Fruit fly (Drosophila melanogaster) whole organism, wandering third instar larva: ENCODE results near the gene dnd.

Experiments used
- Abd-B ChIP-seq: fragments of >200 bp; optimal IDR thresholded peaks from 2 replicates; lab custom pipeline; 2017; ENCODE audit warnings: missing biosample characterization, missing genetic modification characterization
- CG32264 ChIP-seq: fragments of 200-800 bp; sonication (Bioruptor generic); optimal IDR thresholded peaks from 2 replicates; lab custom pipeline; 2016; ENCODE audit warnings: missing biosample characterization, missing genetic modification characterization
- CrebA ChIP-seq: fragments of 200-800 bp; sonication (Bioruptor generic); optimal IDR thresholded peaks from 2 replicates; lab custom pipeline; 2016; ENCODE audit warnings: missing biosample characterization, mild to moderate bottlenecking, missing genetic modification characterization, borderline replicate concordance
- Dfd ChIP-seq: fragments of >200 bp; optimal IDR thresholded peaks from 2 replicates; lab custom pipeline; 2017; ENCODE audit warnings: missing biosample characterization, missing genetic modification characterization
- Dif ChIP-seq: fragments of 200-275, 200-300 bp; sonication (Bioruptor generic); optimal IDR thresholded peaks from 2 replicates; lab custom pipeline; 2018; ENCODE audit warnings: missing biosample characterization, missing genetic modification characterization; ENCODE audit not compliant: partially characterized antibody
- GATAd ChIP-seq: sonication (Bioruptor generic); optimal IDR thresholded peaks from 2 replicates; lab custom pipeline; 2016; ENCODE audit warnings: missing biosample characterization, missing genetic modification characterization
- HLH106 ChIP-seq: fragments of 200-800 bp; optimal IDR thresholded peaks from 3 replicates; lab custom pipeline; 2019; ENCODE audit warnings: missing biosample characterization, mild to moderate bottlenecking, missing genetic modification characterization, moderate library complexity
- Hnf4 ChIP-seq: fragments of 200-800 bp; sonication (Bioruptor generic); optimal IDR thresholded peaks from 2 replicates; lab custom pipeline; 2016; ENCODE audit warnings: missing biosample characterization, mild to moderate bottlenecking, missing genetic modification characterization
- Hr78 ChIP-seq: fragments of >200 bp; optimal IDR thresholded peaks from 2 replicates; lab custom pipeline; 2017; ENCODE audit warnings: missing biosample characterization, missing genetic modification characterization
- Hr83 ChIP-seq: fragments of 200-300 bp; sonication (Bioruptor generic); optimal IDR thresholded peaks from 2 replicates; lab custom pipeline; 2016; ENCODE audit warnings: missing biosample characterization, mild to moderate bottlenecking, missing genetic modification characterization, moderate library complexity; ENCODE audit not compliant: poor library complexity, severe bottlenecking
- Jra ChIP-seq: sonication (Bioruptor generic); optimal IDR thresholded peaks from 2 replicates; lab custom pipeline; 2016; ENCODE audit warnings: missing biosample characterization, missing genetic modification characterization
- Mio ChIP-seq: sonication (Bioruptor generic); optimal IDR thresholded peaks from 2 replicates; lab custom pipeline; 2016; ENCODE audit warnings: missing biosample characterization, missing genetic modification characterization
- Myc ChIP-seq: fragments of >200 bp; optimal IDR thresholded peaks from 2 replicates; lab custom pipeline; 2017
- N ChIP-seq: fragments of >200 bp; optimal IDR thresholded peaks from 2 replicates; lab custom pipeline; 2018; ENCODE audit warnings: missing biosample characterization, missing external identifiers, missing genetic modification characterization
- OdsH ChIP-seq: fragments of 200-800 bp; sonication (Bioruptor generic); optimal IDR thresholded peaks from 2 replicates; lab custom pipeline; 2016; ENCODE audit warnings: missing biosample characterization, mild to moderate bottlenecking, missing genetic modification characterization
- Rel ChIP-seq, 2 experiments: fragments of 200-800 bp; sonication (Bioruptor generic) in 1 of 2; optimal IDR thresholded peaks; 2 replicates in 1 of 2; 3 replicates in 1 of 2; lab custom pipeline; 2016 to 2019; ENCODE audit warnings: mild to moderate bottlenecking in 2 of 2, missing biosample characterization in 2 of 2, missing genetic modification characterization in 2 of 2, moderate library complexity in 1 of 2
- Sp1 ChIP-seq: fragments of 200-800 bp; sonication (Bioruptor generic); optimal IDR thresholded peaks from 3 replicates; lab custom pipeline; 2019; ENCODE audit warnings: missing biosample characterization, mild to moderate bottlenecking, missing genetic modification characterization, moderate library complexity
- br ChIP-seq: fragments of 200-800 bp; sonication (Bioruptor generic); optimal IDR thresholded peaks from 2 replicates; lab custom pipeline; 2016; ENCODE audit warnings: missing biosample characterization, missing genetic modification characterization
- brk ChIP-seq: fragments of 200-800 bp; sonication (Bioruptor generic); optimal IDR thresholded peaks from 2 replicates; lab custom pipeline; 2016; ENCODE audit warnings: missing biosample characterization, mild to moderate bottlenecking, missing genetic modification characterization
- dmrt93B ChIP-seq: fragments of 200-800 bp; sonication (Bioruptor generic); optimal IDR thresholded peaks from 2 replicates; lab custom pipeline; 2018; ENCODE audit warnings: missing biosample characterization, mild to moderate bottlenecking, missing genetic modification characterization
- dsf ChIP-seq: sonication (Bioruptor generic); optimal IDR thresholded peaks from 2 replicates; lab custom pipeline; 2016; ENCODE audit warnings: missing biosample characterization, missing genetic modification characterization, borderline replicate concordance
- ey ChIP-seq: fragments of 200-800 bp; sonication (Bioruptor generic); optimal IDR thresholded peaks from 2 replicates; lab custom pipeline; 2016; ENCODE audit warnings: missing biosample characterization, missing genetic modification characterization
- foxo ChIP-seq, 2 experiments: fragments of 200-800 bp; sonication (Bioruptor generic); optimal IDR thresholded peaks; 2 replicates in 1 of 2; 3 replicates in 1 of 2; lab custom pipeline; 2016 to 2017; ENCODE audit warnings: missing biosample characterization in 2 of 2, missing genetic modification characterization in 2 of 2
- h ChIP-seq: fragments of 200-800 bp; sonication (Bioruptor generic); optimal IDR thresholded peaks from 3 replicates; lab custom pipeline; 2016; ENCODE audit warnings: missing biosample characterization, mild to moderate bottlenecking, missing genetic modification characterization
- jim ChIP-seq: fragments of 175-275, 200-325 bp; sonication (Bioruptor generic); optimal IDR thresholded peaks from 2 replicates; lab custom pipeline; 2016; ENCODE audit warnings: missing biosample characterization, mild to moderate bottlenecking, missing genetic modification characterization
- lola ChIP-seq: fragments of >200 bp; optimal IDR thresholded peaks from 2 replicates; lab custom pipeline; 2017; ENCODE audit warnings: missing biosample characterization, missing genetic modification characterization
- pan ChIP-seq: fragments of >200 bp; optimal IDR thresholded peaks from 2 replicates; lab custom pipeline; 2017
- psq ChIP-seq: fragments of 200-800 bp; sonication (Bioruptor generic); optimal IDR thresholded peaks from 3 replicates; lab custom pipeline; 2017; ENCODE audit warnings: missing biosample characterization, mild to moderate bottlenecking, missing genetic modification characterization, moderate library complexity
- sage ChIP-seq: fragments of 200-800 bp; sonication (Bioruptor generic); optimal IDR thresholded peaks from 2 replicates; lab custom pipeline; 2016; ENCODE audit warnings: missing biosample characterization, mild to moderate bottlenecking, missing genetic modification characterization
- tai ChIP-seq: sonication (Bioruptor generic); optimal IDR thresholded peaks from 2 replicates; lab custom pipeline; 2016; ENCODE audit warnings: missing biosample characterization, missing genetic modification characterization

dnd gene

DNA sequence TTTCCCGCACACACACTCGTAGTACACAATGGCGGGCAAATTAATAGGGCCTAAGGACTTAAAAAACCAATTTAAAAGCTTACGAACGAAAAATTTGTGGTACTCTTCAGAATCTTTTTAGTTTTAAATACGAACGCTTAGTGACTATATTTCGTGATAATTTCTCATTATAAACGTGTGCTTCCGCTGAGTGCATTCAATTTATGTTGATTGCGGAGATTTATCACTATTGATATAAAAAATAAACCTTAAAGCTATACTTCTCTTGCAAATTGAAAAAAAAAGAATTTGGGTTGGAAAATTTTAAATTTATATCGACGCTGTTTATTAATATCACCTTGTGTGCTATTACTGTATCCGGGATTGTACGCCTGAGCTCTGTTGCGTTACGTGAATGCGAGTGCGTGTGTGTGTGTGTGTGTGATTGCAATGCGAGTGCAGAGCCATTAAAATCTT, 38.1 kb downstream of the dnd start (continued):
- TF ChIP-seq jim (GFP tag; lab: Kevin White, UChicago) (no peak), Rel (GFP tag; optimal IDR thresholded peaks at IDR 0.05; lab: Kevin White, UChicago) (peak; percentile 73), Rel (tag; optimal IDR thresholded peaks at IDR 0.05; lab: Kevin White, UChicago) (peak; percentile 74), brk (GFP tag; lab: Kevin White, UChicago) (peak; percentile 82), Jra (GFP tag; lab: Kevin White, UChicago) (peak; percentile 90), h (GFP tag; lab: Kevin White, UChicago) (peak; percentile 96), foxo (GFP tag; optimal IDR thresholded peaks at IDR 0.05; lab: Kevin White, UChicago) (peak; percentile 87 to 97), dsf (GFP tag; lab: Kevin White, UChicago) (peak; percentile 71), lola (GFP tag; lab: Kevin White, UChicago) (no peak), br (GFP tag; lab: Kevin White, UChicago) (peak; percentile 95), Sp1 (GFP tag; lab: Kevin White, UChicago) (peak; percentile 96), tai (GFP tag; lab: Kevin White, UChicago) (peak; percentile 82), Mio (no peak)
- TF ChIP-seq, all 38 proteins: peak for 23

DNA sequence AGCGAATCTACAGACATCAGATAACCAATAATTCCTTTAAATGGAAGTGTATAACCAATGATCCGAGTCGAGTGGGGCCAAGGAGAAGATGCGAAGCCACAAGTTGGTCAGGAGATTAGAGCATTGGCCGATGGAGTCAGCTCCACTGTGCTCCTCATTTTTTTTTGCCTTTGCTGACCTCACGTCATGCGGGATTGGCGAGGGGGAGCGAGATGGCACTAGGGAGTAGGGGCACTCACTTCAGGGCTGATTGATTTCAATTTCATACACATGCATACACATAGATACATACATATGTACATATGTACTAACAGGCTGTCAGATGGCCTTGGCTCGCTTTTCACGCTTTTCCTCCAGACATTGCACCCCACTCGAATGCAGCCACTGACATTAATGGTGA, 38.9 kb downstream of the dnd start:
- TF ChIP-seq Myc, result no peak
- TF ChIP-seq sage, result no peak
- TF ChIP-seq N (GFP tag; lab: Kevin White, UChicago), result no peak
- no peak for TF ChIP-seq Dif
- no peak for TF ChIP-seq jim (GFP tag; lab: Kevin White, UChicago)
- TF ChIP-seq ey (GFP tag; lab: Kevin White, UChicago), result no peak
- TF ChIP-seq HLH106 (tag; lab: Kevin White, UChicago), result no peak
- no peak for TF ChIP-seq foxo (GFP tag; optimal IDR thresholded peaks at IDR 0.05; lab: Kevin White, UChicago)
- TF ChIP-seq dmrt93B, result no peak
- no peak for TF ChIP-seq CrebA (GFP tag; lab: Kevin White, UChicago)

DNA sequence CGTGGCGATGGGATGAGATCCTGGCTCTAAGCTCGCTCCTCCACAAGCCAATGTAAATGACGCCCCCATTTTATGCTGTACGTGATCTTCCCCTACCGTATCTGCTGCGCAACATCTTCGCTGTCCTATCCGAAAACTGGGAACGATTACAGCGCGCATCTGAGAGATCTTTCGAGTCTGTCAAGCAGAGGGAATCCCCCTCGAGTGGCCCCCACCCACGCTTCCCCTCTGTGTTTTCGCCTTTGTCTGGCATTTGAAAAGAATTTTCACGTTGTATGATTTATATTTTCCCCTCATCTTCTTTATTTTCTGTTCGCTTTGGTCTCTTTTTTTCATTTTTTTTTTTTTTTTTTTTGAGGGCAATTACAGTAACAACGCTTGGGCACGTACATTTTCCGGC, 39.7 kb downstream of the dnd start:
- TF ChIP-seq GATAd (GFP tag; lab: Kevin White, UChicago), result no peak
- TF ChIP-seq Rel (GFP tag; optimal IDR thresholded peaks at IDR 0.05; lab: Kevin White, UChicago), result no peak
- peak; percentile 92 for TF ChIP-seq Rel (tag; optimal IDR thresholded peaks at IDR 0.05; lab: Kevin White, UChicago)
- no peak for TF ChIP-seq Dif

DNA sequence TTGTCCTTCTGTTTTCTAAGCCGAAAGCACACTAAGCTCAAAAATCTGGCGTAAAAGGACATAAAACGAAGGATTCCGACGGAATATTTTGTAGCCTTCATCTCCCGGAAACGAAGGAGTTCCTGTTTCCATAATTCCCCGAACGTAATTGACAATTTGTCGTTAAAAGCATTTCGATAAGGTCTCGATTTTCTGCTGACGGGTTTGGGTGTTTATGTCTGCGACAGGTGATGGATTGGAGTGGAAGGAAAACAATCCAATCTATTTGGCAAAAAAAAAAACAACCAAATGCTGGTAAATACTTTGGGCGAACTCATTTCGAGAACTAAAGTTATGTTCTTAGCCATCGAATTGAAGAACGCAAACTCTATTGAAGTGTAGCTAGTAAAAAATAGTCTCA, 40.6 kb downstream of the dnd start, which contains the start of gene Gr93d:
Gr93d (minus strand) TSS at position 101 of the 400 bp plus-strand sequence.
- no peak for TF ChIP-seq Dfd (GFP tag; lab: Kevin White, UChicago)
- TF ChIP-seq Hr78, result no peak
- no peak for TF ChIP-seq OdsH (GFP tag; lab: Kevin White, UChicago)
- no peak for TF ChIP-seq Dif
- TF ChIP-seq, all 38 proteins: peak for 0

DNA sequence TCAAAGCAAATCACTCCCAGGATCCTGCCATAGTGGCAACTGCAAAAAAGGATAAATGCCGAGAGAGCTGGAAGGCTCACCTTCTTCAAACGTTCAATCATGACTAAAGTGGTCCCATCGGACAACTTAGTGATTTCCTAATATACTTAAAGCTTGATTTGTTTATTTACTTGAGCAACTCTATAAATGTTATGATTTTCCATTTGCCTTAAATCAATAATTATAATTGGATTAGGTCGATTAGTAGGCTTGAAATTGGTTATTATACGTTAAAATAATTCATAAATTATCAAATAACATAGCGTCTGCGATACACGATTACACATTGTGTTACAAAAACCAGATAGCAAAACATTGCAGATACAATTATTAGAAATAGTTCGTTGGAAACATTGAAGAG, 42.0 kb downstream of the dnd start, which contains the start of gene Gr93c:
Gr93c (minus strand) TSS at position 101 of the 400 bp plus-strand sequence.
- TF ChIP-seq lola (GFP tag; lab: Kevin White, UChicago), result no peak
- TF ChIP-seq OdsH (GFP tag; lab: Kevin White, UChicago), result no peak
- no peak for TF ChIP-seq Hr83 (GFP tag; lab: Kevin White, UChicago)
- no peak for TF ChIP-seq foxo (GFP tag; optimal IDR thresholded peaks at IDR 0.05; lab: Kevin White, UChicago)
- no peak for TF ChIP-seq psq (GFP tag; lab: Kevin White, UChicago)
- no peak for TF ChIP-seq ey (GFP tag; lab: Kevin White, UChicago)
- no peak for TF ChIP-seq sage
- no peak for TF ChIP-seq jim (GFP tag; lab: Kevin White, UChicago)
- no peak for TF ChIP-seq h (GFP tag; lab: Kevin White, UChicago)
- TF ChIP-seq tai (GFP tag; lab: Kevin White, UChicago), result no peak
- TF ChIP-seq CG32264 (GFP tag; lab: Kevin White, UChicago), result no peak
- TF ChIP-seq Dif, result no peak
- TF ChIP-seq CrebA (GFP tag; lab: Kevin White, UChicago), result no peak
- TF ChIP-seq, all 38 proteins: peak for 0

DNA sequence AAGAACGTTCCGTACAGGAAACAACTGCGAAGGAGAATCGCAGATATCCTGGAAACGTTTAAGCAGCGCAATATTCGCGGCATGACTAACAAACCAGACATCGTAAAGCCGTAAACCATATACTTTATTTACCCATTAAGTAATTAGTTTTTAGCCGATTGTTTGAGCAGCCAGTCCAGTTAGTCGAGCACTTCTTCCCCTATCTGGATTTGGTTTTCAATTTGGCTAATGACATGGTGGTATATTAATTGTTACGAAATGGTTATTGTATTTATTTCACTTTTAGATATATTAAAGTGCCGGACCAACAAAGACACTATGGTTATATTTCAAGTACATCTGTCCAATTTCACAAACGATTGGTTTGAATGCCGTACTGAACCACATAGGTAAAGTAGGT, 43.5 kb downstream of the dnd start, which contains the start of gene Gr93b:
Gr93b (minus strand) TSS at position 101 of the 400 bp plus-strand sequence.
- TF ChIP-seq Hnf4 (GFP tag; lab: Kevin White, UChicago), result no peak
- TF ChIP-seq pan (lab: Kevin White, UChicago), result no peak
- TF ChIP-seq Hr83 (GFP tag; lab: Kevin White, UChicago), result no peak
- TF ChIP-seq Abd-B, result no peak
- no peak for TF ChIP-seq CG32264 (GFP tag; lab: Kevin White, UChicago)
- TF ChIP-seq lola (GFP tag; lab: Kevin White, UChicago), result no peak
- TF ChIP-seq psq (GFP tag; lab: Kevin White, UChicago), result no peak
- TF ChIP-seq Mio, result no peak
- TF ChIP-seq h (GFP tag; lab: Kevin White, UChicago), result no peak
- TF ChIP-seq dsf (GFP tag; lab: Kevin White, UChicago), result no peak
- TF ChIP-seq Dif, result no peak
- TF ChIP-seq Myc, result no peak
- no peak for TF ChIP-seq br (GFP tag; lab: Kevin White, UChicago)
